Fruit fly (Drosophila melanogaster): ENCODE results near the gene CG5645.

CG5645 gene

dm6 chr3L:12115103-12115502 is 21.4 kb downstream of the CG5645 start:
- TF ChIP-seq CG10348 (GFP tag; IDR thresholded peaks at IDR 0.05): no peak
- TF ChIP-seq Pif1B (GFP tag; optimal IDR thresholded peaks at IDR 0.05): peak; percentile 91
- peak; percentile 92 for TF ChIP-seq CG8301 (tag; optimal IDR thresholded peaks at IDR 0.05)
- TF ChIP-seq CG34367 (tag; optimal IDR thresholded peaks at IDR 0.05): peak; percentile 88
- peak; percentile 65 for TF ChIP-seq Ets98B (GFP tag; IDR thresholded peaks at IDR 0.05)
- peak; percentile 89 for TF ChIP-seq Pif1A (GFP tag; optimal IDR thresholded peaks at IDR 0.05)
- peak; percentile 83 for TF ChIP-seq CG4496 (GFP tag; IDR thresholded peaks at IDR 0.05)
- TF ChIP-seq CG32121 (GFP tag; IDR thresholded peaks at IDR 0.05): no peak
- peak; percentile 83 for TF ChIP-seq gl (tag; optimal IDR thresholded peaks at IDR 0.05)
- peak; percentile 87 for TF ChIP-seq CG9948 (tag; optimal IDR thresholded peaks at IDR 0.05)
- peak; percentile 87 for TF ChIP-seq CG15710 (tag; optimal IDR thresholded peaks at IDR 0.05)
- no peak for TF ChIP-seq CG13204 (GFP tag; optimal IDR thresholded peaks at IDR 0.05)
- TF ChIP-seq fd96Ca (GFP tag; IDR thresholded peaks at IDR 0.05): peak; percentile 82; the same call in 2 of the 3 replicates
- TF ChIP-seq CG17806 (tag; optimal IDR thresholded peaks at IDR 0.05): peak; percentile 91
- no peak for TF ChIP-seq EcR (GFP tag; optimal IDR thresholded peaks at IDR 0.05)
- peak; percentile 74 for TF ChIP-seq CG12605 (GFP tag; IDR thresholded peaks at IDR 0.05)
- peak; percentile 93 for TF ChIP-seq CG14655 (GFP tag; optimal IDR thresholded peaks at IDR 0.05)
- peak; percentile 5; the same call in 1 of the 2 replicates for TF ChIP-seq rn (GFP tag; IDR thresholded peaks at IDR 0.05)
- TF ChIP-seq D1 (tag; optimal IDR thresholded peaks at IDR 0.05): peak; percentile 62
- TF ChIP-seq CG8159 (tag; optimal IDR thresholded peaks at IDR 0.05): peak; percentile 86
- TF ChIP-seq Snoo (tag; optimal IDR thresholded peaks at IDR 0.05): peak; percentile 87

dm6 chr3L:12114188-12114587 is 22.3 kb downstream of the CG5645 start:
- no peak for TF ChIP-seq CG13204 (GFP tag; optimal IDR thresholded peaks at IDR 0.05)
- TF ChIP-seq rn (GFP tag; IDR thresholded peaks at IDR 0.05): peak; percentile 76
- TF ChIP-seq D1 (tag; optimal IDR thresholded peaks at IDR 0.05): peak; percentile 70
- peak; percentile 84 for TF ChIP-seq CG12605 (GFP tag; IDR thresholded peaks at IDR 0.05)
- TF ChIP-seq EcR (GFP tag; optimal IDR thresholded peaks at IDR 0.05): peak; percentile 74
- TF ChIP-seq Pif1A (GFP tag; optimal IDR thresholded peaks at IDR 0.05): peak; percentile 88
- peak; percentile 67 for TF ChIP-seq CG34367 (tag; optimal IDR thresholded peaks at IDR 0.05)
- peak; percentile 83 for TF ChIP-seq CG15710 (tag; optimal IDR thresholded peaks at IDR 0.05)
- peak; percentile 69; the same call in 2 of the 3 replicates for TF ChIP-seq fd96Ca (GFP tag; IDR thresholded peaks at IDR 0.05)
- no peak for TF ChIP-seq CG10348 (GFP tag; IDR thresholded peaks at IDR 0.05)
- TF ChIP-seq CG32121 (GFP tag; IDR thresholded peaks at IDR 0.05): peak; percentile 74
- TF ChIP-seq CG9948 (tag; optimal IDR thresholded peaks at IDR 0.05): peak; percentile 79
- peak; percentile 82 for TF ChIP-seq CG4496 (GFP tag; IDR thresholded peaks at IDR 0.05)
- TF ChIP-seq CG8301 (tag; optimal IDR thresholded peaks at IDR 0.05): peak; percentile 80
- TF ChIP-seq gl (tag; optimal IDR thresholded peaks at IDR 0.05): peak; percentile 63
- peak; percentile 76 for TF ChIP-seq Snoo (tag; optimal IDR thresholded peaks at IDR 0.05)
- peak; percentile 85 for TF ChIP-seq Ets98B (GFP tag; IDR thresholded peaks at IDR 0.05)
- peak; percentile 83 for TF ChIP-seq CG14655 (GFP tag; optimal IDR thresholded peaks at IDR 0.05)
- TF ChIP-seq Pif1B (GFP tag; optimal IDR thresholded peaks at IDR 0.05): peak; percentile 88
- peak; percentile 92 for TF ChIP-seq CG8159 (tag; optimal IDR thresholded peaks at IDR 0.05)
- peak; percentile 90 for TF ChIP-seq CG17806 (tag; optimal IDR thresholded peaks at IDR 0.05)

- peak; percentile 56 for TF ChIP-seq CG17806 (tag; optimal IDR thresholded peaks at IDR 0.05)
- TF ChIP-seq Ets98B (GFP tag; IDR thresholded peaks at IDR 0.05): no peak
- TF ChIP-seq fd96Ca (GFP tag; IDR thresholded peaks at IDR 0.05): no peak
- peak; percentile 51 for TF ChIP-seq CG34367 (tag; optimal IDR thresholded peaks at IDR 0.05)
- TF ChIP-seq EcR (GFP tag; optimal IDR thresholded peaks at IDR 0.05): no peak
- TF ChIP-seq CG10348 (GFP tag; IDR thresholded peaks at IDR 0.05): no peak
- TF ChIP-seq CG12605 (GFP tag; IDR thresholded peaks at IDR 0.05): no peak
- peak; percentile 44 for TF ChIP-seq CG15710 (tag; optimal IDR thresholded peaks at IDR 0.05)
- TF ChIP-seq CG8159 (tag; optimal IDR thresholded peaks at IDR 0.05): peak; percentile 57
- TF ChIP-seq CG9948 (tag; optimal IDR thresholded peaks at IDR 0.05): peak; percentile 54
- no peak for TF ChIP-seq CG32121 (GFP tag; IDR thresholded peaks at IDR 0.05)
These were observed 22.9 kb downstream of the CG5645 start for dm6 chr3L:12113589-12113988.

dm6 chr3L:12112967-12113366 is 23.5 kb downstream of the CG5645 start:
- no peak for TF ChIP-seq EcR (GFP tag; optimal IDR thresholded peaks at IDR 0.05)
- peak; percentile 39 for TF ChIP-seq CG15710 (tag; optimal IDR thresholded peaks at IDR 0.05)
- peak; percentile 59 for TF ChIP-seq CG14655 (GFP tag; optimal IDR thresholded peaks at IDR 0.05)
- TF ChIP-seq CG9948 (tag; optimal IDR thresholded peaks at IDR 0.05): peak; percentile 55
- TF ChIP-seq fd96Ca (GFP tag; IDR thresholded peaks at IDR 0.05): no peak
- TF ChIP-seq CG17806 (tag; optimal IDR thresholded peaks at IDR 0.05): peak; percentile 47
- TF ChIP-seq CG8159 (tag; optimal IDR thresholded peaks at IDR 0.05): peak; percentile 73
- no peak for TF ChIP-seq Snoo (tag; optimal IDR thresholded peaks at IDR 0.05)
- TF ChIP-seq CG8301 (tag; optimal IDR thresholded peaks at IDR 0.05): peak; percentile 38
- TF ChIP-seq D1 (tag; optimal IDR thresholded peaks at IDR 0.05): no peak

- TF ChIP-seq CG8159 (tag; optimal IDR thresholded peaks at IDR 0.05): peak; percentile 90
- peak; percentile 64 for TF ChIP-seq Pif1B (GFP tag; optimal IDR thresholded peaks at IDR 0.05)
- TF ChIP-seq Pif1A (GFP tag; optimal IDR thresholded peaks at IDR 0.05): peak; percentile 61
- peak; percentile 65 for TF ChIP-seq CG8301 (tag; optimal IDR thresholded peaks at IDR 0.05)
- TF ChIP-seq CG4496 (GFP tag; IDR thresholded peaks at IDR 0.05): no peak
- TF ChIP-seq D1 (tag; optimal IDR thresholded peaks at IDR 0.05): peak; percentile 92
- TF ChIP-seq CG34367 (tag; optimal IDR thresholded peaks at IDR 0.05): peak; percentile 77
- TF ChIP-seq EcR (GFP tag; optimal IDR thresholded peaks at IDR 0.05): peak; percentile 96
- TF ChIP-seq CG13204 (GFP tag; optimal IDR thresholded peaks at IDR 0.05): peak; percentile 36
- peak; percentile 81 for TF ChIP-seq CG14655 (GFP tag; optimal IDR thresholded peaks at IDR 0.05)
- TF ChIP-seq CG9948 (tag; optimal IDR thresholded peaks at IDR 0.05): peak; percentile 91
- TF ChIP-seq CG17806 (tag; optimal IDR thresholded peaks at IDR 0.05): peak; percentile 84
- no peak for TF ChIP-seq fd96Ca (GFP tag; IDR thresholded peaks at IDR 0.05)
- TF ChIP-seq CG15710 (tag; optimal IDR thresholded peaks at IDR 0.05): peak; percentile 86
- TF ChIP-seq CG10348 (GFP tag; IDR thresholded peaks at IDR 0.05): no peak
- no peak; the same call in 1 of the 2 replicates for TF ChIP-seq Ets98B (GFP tag; IDR thresholded peaks at IDR 0.05)
- TF ChIP-seq rn (GFP tag; IDR thresholded peaks at IDR 0.05): peak; percentile 60; the same call in 1 of the 2 replicates
- TF ChIP-seq Snoo (tag; optimal IDR thresholded peaks at IDR 0.05): peak; percentile 85
- no peak for TF ChIP-seq gl (tag; optimal IDR thresholded peaks at IDR 0.05)
- no peak for TF ChIP-seq CG32121 (GFP tag; IDR thresholded peaks at IDR 0.05)
- peak; percentile 44; the same call in 1 of the 2 replicates for TF ChIP-seq CG12605 (GFP tag; IDR thresholded peaks at IDR 0.05)
These were observed 25.2 kb downstream of the CG5645 start for dm6 chr3L:12111081-12111958.
